Fruit fly (Drosophila melanogaster) whole organism, embryonic: ENCODE measurements around the gene IntS9.
A peak's percentile ranks its signal among the peaks of the same experiment; 100 is the strongest.

Experiments used
- ATbp ChIP-seq: fragments of 200-800 bp; sonication (Bioruptor generic); optimal IDR thresholded peaks from 2 replicates; lab custom pipeline; 2017; ENCODE audit warnings: missing biosample characterization, mild to moderate bottlenecking, missing genetic modification characterization, missing genetic modification reagents
- Atf3 ChIP-seq: fragments of 200-800 bp; sonication (Bioruptor generic); optimal IDR thresholded peaks from 3 replicates; lab custom pipeline; 2016; ENCODE audit warnings: missing biosample characterization, missing genetic modification characterization
- CG10366 ChIP-seq: fragments of 200-800 bp; sonication (Bioruptor generic); IDR thresholded peaks from 2 replicates; pipeline ENCODE4 v1.3.6; 2022; ENCODE audit warnings: missing biosample characterization, missing genetic modification characterization
- CG11093 ChIP-seq: fragments of 200-800 bp; sonication (Bioruptor generic); IDR thresholded peaks from 3 replicates; pipeline ENCODE4 v1.3.6; 2022; ENCODE audit warnings: missing biosample characterization, missing genetic modification characterization
- CG12659 ChIP-seq: fragments of 200-800 bp; sonication (Bioruptor generic); optimal IDR thresholded peaks from 3 replicates; lab custom pipeline; 2017; ENCODE audit warnings: mild to moderate bottlenecking, missing biosample characterization, missing genetic modification reagents, missing genetic modification characterization
- CG13624 ChIP-seq: fragments of 200-800 bp; sonication (Bioruptor generic); optimal IDR thresholded peaks from 2 replicates; lab custom pipeline; 2016; ENCODE audit warnings: missing biosample characterization, missing genetic modification characterization
- CG1603 ChIP-seq: fragments of 200-800 bp; sonication (Bioruptor generic); optimal IDR thresholded peaks from 2 replicates; lab custom pipeline; 2019; ENCODE audit warnings: missing biosample characterization, mild to moderate bottlenecking, missing genetic modification characterization, moderate library complexity
- CG1832 ChIP-seq: fragments of 200-800 bp; sonication (Bioruptor generic); optimal IDR thresholded peaks from 2 replicates; lab custom pipeline; 2017; ENCODE audit warnings: missing biosample characterization, mild to moderate bottlenecking, missing genetic modification characterization, inconsistent platforms
- CG2199 ChIP-seq: fragments of 200-800 bp; sonication (Bioruptor generic); IDR thresholded peaks from 3 replicates; pipeline ENCODE4 v1.3.6; 2022; ENCODE audit warnings: missing biosample characterization, missing genetic modification characterization
- CG31224 ChIP-seq: fragments of 200-800 bp; sonication (Bioruptor generic); IDR thresholded peaks from 2 replicates; pipeline ENCODE4 v1.3.6; 2022; ENCODE audit warnings: missing biosample characterization, missing genetic modification characterization
- CG31365 ChIP-seq: fragments of 200-800 bp; sonication (Bioruptor generic); optimal IDR thresholded peaks from 2 replicates; lab custom pipeline; 2018; ENCODE audit warnings: missing biosample characterization, mild to moderate bottlenecking, missing genetic modification characterization
- CG34376 ChIP-seq: fragments of 200-800 bp; sonication (Bioruptor generic); optimal IDR thresholded peaks from 2 replicates; lab custom pipeline; 2018; ENCODE audit warnings: missing biosample characterization, mild to moderate bottlenecking, missing genetic modification characterization
- CG3838 ChIP-seq: fragments of 200-800 bp; sonication (Bioruptor generic); optimal IDR thresholded peaks from 3 replicates; lab custom pipeline; 2016; ENCODE audit warnings: missing biosample characterization, missing genetic modification characterization
- CG6175 ChIP-seq: fragments of 200-800 bp; sonication (Bioruptor generic); IDR thresholded peaks from 3 replicates; pipeline ENCODE4 v1.3.6; 2022; ENCODE audit warnings: missing biosample characterization, missing genetic modification characterization
- CG6654 ChIP-seq: fragments of 200-800 bp; sonication (Bioruptor generic); optimal IDR thresholded peaks from 2 replicates; lab custom pipeline; 2017; ENCODE audit warnings: missing biosample characterization, mild to moderate bottlenecking, missing genetic modification characterization
- CG6689 ChIP-seq: fragments of 200-800 bp; sonication (Bioruptor generic); IDR thresholded peaks from 2 replicates; pipeline ENCODE4 v1.3.6; 2022; ENCODE audit warnings: missing biosample characterization, missing genetic modification characterization
- CG8765 ChIP-seq: fragments of 200-800 bp; sonication (Bioruptor generic); IDR thresholded peaks from 2 replicates; pipeline ENCODE4 v1.3.6; 2022; ENCODE audit warnings: missing biosample characterization, missing genetic modification characterization
- CG9609 ChIP-seq: fragments of 200-800 bp; sonication (Bioruptor generic); optimal IDR thresholded peaks from 3 replicates; lab custom pipeline; 2016; ENCODE audit warnings: missing biosample characterization, missing genetic modification characterization
- CG9727 ChIP-seq: fragments of 200-800 bp; sonication (Bioruptor generic); optimal IDR thresholded peaks from 3 replicates; lab custom pipeline; 2017; ENCODE audit warnings: missing biosample characterization, mild to moderate bottlenecking, missing genetic modification characterization
- Dad ChIP-seq: fragments of 200-800 bp; sonication (Bioruptor generic); optimal IDR thresholded peaks from 3 replicates; lab custom pipeline; 2016; ENCODE audit warnings: missing biosample characterization, missing genetic modification characterization
- Doc3 ChIP-seq: fragments of 200-800 bp; sonication (Bioruptor generic); IDR thresholded peaks from 3 replicates; pipeline ENCODE4 v1.3.6; 2022; ENCODE audit warnings: missing biosample characterization, missing genetic modification characterization; ENCODE audit not compliant: partially characterized antibody
- Dp ChIP-seq: fragments of 200-800 bp; sonication (Bioruptor generic); optimal IDR thresholded peaks from 2 replicates; lab custom pipeline; 2018; ENCODE audit warnings: missing biosample characterization, mild to moderate bottlenecking, missing genetic modification characterization, moderate library complexity
- Ets65A ChIP-seq: fragments of 200-800 bp; sonication (Bioruptor generic); peaks from one replicate; lab custom pipeline; 2016; ENCODE audit warnings: missing biosample characterization, missing genetic modification characterization
- Gsc ChIP-seq: fragments of 200-800 bp; sonication (Bioruptor generic); IDR thresholded peaks from 2 replicates; pipeline ENCODE4 v1.3.6; 2022; ENCODE audit warnings: missing biosample characterization, missing genetic modification characterization
- Gug ChIP-seq: fragments of 200-800 bp; sonication (Bioruptor generic); IDR thresholded peaks from 4 replicates; pipeline ENCODE4 v1.3.6; 2022; ENCODE audit warnings: missing biosample characterization, missing genetic modification characterization
- H2.0 ChIP-seq: fragments of 200-800 bp; sonication (Bioruptor generic); IDR thresholded peaks from 2 replicates; pipeline ENCODE4 v1.3.6; 2022; ENCODE audit warnings: missing biosample characterization, missing genetic modification characterization
- Hr39 ChIP-seq: fragments of >200 bp; optimal IDR thresholded peaks from 2 replicates; lab custom pipeline; 2017
- Lhr ChIP-seq: fragments of 200-800 bp; sonication (Bioruptor generic); optimal IDR thresholded peaks from 3 replicates; lab custom pipeline; 2017; ENCODE audit warnings: mild to moderate bottlenecking, missing biosample characterization, missing genetic modification reagents, missing genetic modification characterization
- MESR4 ChIP-seq: fragments of 200-800 bp; sonication (Bioruptor generic); optimal IDR thresholded peaks from 2 replicates; lab custom pipeline; 2018; ENCODE audit warnings: missing biosample characterization, mild to moderate bottlenecking, missing genetic modification characterization, moderate library complexity
- MTF-1 ChIP-seq: fragments of 200-800 bp; sonication (Bioruptor generic); optimal IDR thresholded peaks from 2 replicates; lab custom pipeline; 2018; ENCODE audit warnings: missing biosample characterization, mild to moderate bottlenecking, missing genetic modification characterization, borderline replicate concordance
- Mes4 ChIP-seq: fragments of 200-800 bp; sonication (Bioruptor generic); optimal IDR thresholded peaks from 2 replicates; lab custom pipeline; 2016; ENCODE audit warnings: missing biosample characterization, missing genetic modification characterization
- NfI ChIP-seq: fragments of 200-800 bp; sonication (Bioruptor generic); optimal IDR thresholded peaks from 3 replicates; lab custom pipeline; 2018; ENCODE audit warnings: missing biosample characterization, mild to moderate bottlenecking, missing genetic modification characterization, moderate library complexity
- Oli ChIP-seq: fragments of 200-800 bp; sonication (Bioruptor generic); optimal IDR thresholded peaks from 2 replicates; lab custom pipeline; 2018; ENCODE audit warnings: missing biosample characterization, mild to moderate bottlenecking, missing genetic modification characterization, moderate library complexity
- Sin3A ChIP-seq: fragments of >200 bp; optimal IDR thresholded peaks from 2 replicates; lab custom pipeline; 2018
- ash1 ChIP-seq: fragments of 200-800 bp; sonication (Bioruptor generic); optimal IDR thresholded peaks from 2 replicates; lab custom pipeline; 2018; ENCODE audit warnings: missing biosample characterization, mild to moderate bottlenecking, missing genetic modification characterization
- esg ChIP-seq: fragments of 200-800 bp; sonication (Bioruptor generic); conservative IDR thresholded peaks from 2 replicates; pipeline ENCODE4 v1.3.6; 2022; ENCODE audit warnings: missing biosample characterization, missing genetic modification characterization
- eyg ChIP-seq: fragments of 200-800 bp; sonication (Bioruptor generic); optimal IDR thresholded peaks from 3 replicates; lab custom pipeline; 2016; ENCODE audit warnings: missing biosample characterization, missing genetic modification characterization
- fru ChIP-seq: fragments of >200 bp; optimal IDR thresholded peaks from 2 replicates; lab custom pipeline; 2017
- gem ChIP-seq: fragments of 200-800 bp; sonication (Bioruptor generic); optimal IDR thresholded peaks from 2 replicates; lab custom pipeline; 2019; ENCODE audit warnings: missing biosample characterization, mild to moderate bottlenecking, missing genetic modification characterization, moderate library complexity
- grau ChIP-seq: fragments of 200-800 bp; optimal IDR thresholded peaks from 3 replicates; lab custom pipeline; 2019; ENCODE audit warnings: missing biosample characterization, mild to moderate bottlenecking, missing genetic modification characterization, moderate library complexity
- ham ChIP-seq: fragments of 200-800 bp; sonication (Bioruptor generic); IDR thresholded peaks from 2 replicates; pipeline ENCODE4 v1.3.6; 2022; ENCODE audit warnings: missing biosample characterization, missing genetic modification characterization
- kay ChIP-seq: fragments of 200-800 bp; sonication (Bioruptor generic); optimal IDR thresholded peaks from 2 replicates; lab custom pipeline; 2016; ENCODE audit warnings: missing biosample characterization, missing genetic modification characterization
- lab ChIP-seq: fragments of 200-800 bp; sonication (Bioruptor generic); optimal IDR thresholded peaks from 3 replicates; lab custom pipeline; 2017; ENCODE audit warnings: missing biosample characterization, missing genetic modification characterization, mild to moderate bottlenecking, moderate library complexity, missing genetic modification reagents
- lov ChIP-seq, 2 experiments: fragments of 200-800 bp in 1 of 2; fragments of >200 bp in 1 of 2; sonication (Bioruptor generic) in 1 of 2; IDR thresholded peaks in 1 of 2; optimal IDR thresholded peaks in 1 of 2; 2 replicates in 1 of 2; 3 replicates in 1 of 2; pipeline versions ENCODE4 v1.3.6 to Lab custom; 2017 to 2022; ENCODE audit warnings: missing biosample characterization in 1 of 2, missing genetic modification characterization in 1 of 2
- pros ChIP-seq: fragments of 200-800 bp; sonication (Bioruptor generic); optimal IDR thresholded peaks from 3 replicates; lab custom pipeline; 2019; ENCODE audit warnings: missing biosample characterization, mild to moderate bottlenecking, missing genetic modification characterization, moderate library complexity
- ranshi ChIP-seq: fragments of 200-800 bp; sonication (Bioruptor generic); IDR thresholded peaks from 2 replicates; pipeline ENCODE4 v1.3.6; 2022; ENCODE audit warnings: missing biosample characterization, missing genetic modification characterization
- sens-2 ChIP-seq: fragments of 200-800 bp; sonication (Bioruptor generic); IDR thresholded peaks from 2 replicates; pipeline ENCODE4 v1.3.6; 2022; ENCODE audit warnings: missing biosample characterization, missing genetic modification characterization
- shn ChIP-seq: fragments of 200-800 bp; sonication (Bioruptor generic); optimal IDR thresholded peaks from 3 replicates; lab custom pipeline; 2016; ENCODE audit warnings: missing biosample characterization, missing genetic modification characterization
- sim ChIP-seq: fragments of 200-800 bp; sonication (Bioruptor generic); IDR thresholded peaks from 2 replicates; pipeline ENCODE4 v1.3.6; 2022; ENCODE audit warnings: missing biosample characterization, missing genetic modification characterization
- sob ChIP-seq: fragments of 200-800 bp; sonication (Bioruptor generic); IDR thresholded peaks from 2 replicates; pipeline ENCODE4 v1.3.6; 2022; ENCODE audit warnings: missing biosample characterization, missing genetic modification characterization
- stwl ChIP-seq: fragments of 200-800 bp; sonication (Bioruptor generic); optimal IDR thresholded peaks from 3 replicates; lab custom pipeline; 2018; ENCODE audit warnings: missing biosample characterization, mild to moderate bottlenecking, missing genetic modification characterization, moderate library complexity
- zen2 ChIP-seq: fragments of 200-800 bp; sonication (Bioruptor generic); IDR thresholded peaks from 3 replicates; pipeline ENCODE4 v1.3.6; 2022; ENCODE audit warnings: missing biosample characterization, missing genetic modification characterization; ENCODE audit not compliant: partially characterized antibody

The IntS9 gene

DNA sequence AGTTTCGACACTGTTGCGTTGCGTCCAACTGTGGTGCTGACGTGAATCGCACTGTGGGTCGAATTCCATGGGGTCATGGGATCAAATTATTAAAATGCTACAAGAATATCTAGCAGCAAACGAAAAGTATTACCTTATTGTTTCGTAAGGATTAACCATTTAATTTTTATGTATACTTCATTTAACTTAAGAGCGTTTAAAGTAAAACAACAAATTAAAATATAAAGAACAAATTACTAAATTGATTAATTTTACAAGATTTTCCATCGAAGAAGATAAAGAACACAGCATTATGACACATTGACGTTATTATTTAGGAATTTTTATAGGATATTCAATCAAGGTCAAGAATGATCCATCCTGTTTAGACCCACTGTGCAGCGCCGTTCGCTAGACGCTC lies 51.3 kb downstream of the IntS9 start (continued):
- TF ChIP-seq CG11093 (peak; percentile 45; the same call in 1 of the 3 replicates), CG9727 (GFP tag; lab: Kevin White, UChicago) (peak; percentile 64), pros (GFP tag; lab: Kevin White, UChicago) (no peak), ranshi (GFP tag; lab: Robert Waterston, UW) (no peak), gem (tag; lab: Kevin White, UChicago) (peak; percentile 77), CG31224 (GFP tag; lab: Robert Waterston, UW) (0 out of 2 replicates have a peak, but pooled peaks have one; percentile 11), zen2 (GFP tag; lab: Robert Waterston, UW) (no peak), lab (peak; percentile 45), kay (GFP tag; lab: Kevin White, UChicago) (no peak), ham (no peak), ash1 (GFP tag; lab: Kevin White, UChicago) (no peak), Gsc (no peak), Hr39 (lab: Kevin White, UChicago) (no peak), CG9609 (GFP tag; lab: Kevin White, UChicago) (no peak), MESR4 (GFP tag; lab: Kevin White, UChicago) (no peak), Sin3A (lab: Kevin White, UChicago) (no peak), CG34376 (GFP tag; lab: Kevin White, UChicago) (no peak), H2.0 (no peak), Doc3 (GFP tag; lab: Robert Waterston, UW) (no peak), Gug (GFP tag; lab: Robert Waterston, UW) (no peak), sens-2 (GFP tag; lab: Robert Waterston, UW) (no peak), CG6175 (GFP tag; lab: Robert Waterston, UW) (no peak), CG2199 (GFP tag; lab: Robert Waterston, UW) (no peak), CG31365 (tag; lab: Kevin White, UChicago) (no peak), Dp (GFP tag; lab: Kevin White, UChicago) (no peak), CG10366 (GFP tag; lab: Robert Waterston, UW) (peak; percentile 17; the same call in 1 of the 2 replicates), ATbp (GFP tag; lab: Kevin White, UChicago) (peak; percentile 35), stwl (tag; lab: Kevin White, UChicago) (no peak), sim (GFP tag; lab: Robert Waterston, UW) (no peak), fru (lab: Kevin White, UChicago) (no peak), Atf3 (GFP tag; lab: Kevin White, UChicago) (no peak), MTF-1 (GFP tag; lab: Kevin White, UChicago) (no peak), CG13624 (GFP tag; lab: Kevin White, UChicago) (no peak), CG6689 (peak; percentile 71), CG3838 (no peak), esg (GFP tag; lab: Robert Waterston, UW) (no peak), lov (optimal IDR thresholded peaks at IDR 0.05; lab: Kevin White, UChicago) (no peak), lov (GFP tag; IDR thresholded peaks at IDR 0.05; lab: Robert Waterston, UW) (no peak), shn (no peak), CG12659 (peak; percentile 15), CG8765 (GFP tag; lab: Robert Waterston, UW) (no peak), Oli (peak; percentile 68), CG6654 (GFP tag; lab: Kevin White, UChicago) (no peak), sob (GFP tag; lab: Robert Waterston, UW) (no peak), CG1832 (GFP tag; lab: Kevin White, UChicago) (no peak), Mes4 (no peak), Dad (no peak), Ets65A (peak; percentile 58), NfI (GFP tag; lab: Kevin White, UChicago) (peak; percentile 19), CG1603 (tag; lab: Kevin White, UChicago) (no peak), grau (tag; lab: Kevin White, UChicago) (peak; percentile 64), eyg (GFP tag; lab: Kevin White, UChicago) (no peak), Lhr (no peak)
